Worm (Caenorhabditis elegans): Measurements from ENCODE around the gene set-26.
"Not testable (repeated sequence)": the region's sequence is repeated elsewhere in the genome, so short reads cannot be mapped to it uniquely, and the experiment has no call there.

DNA sequence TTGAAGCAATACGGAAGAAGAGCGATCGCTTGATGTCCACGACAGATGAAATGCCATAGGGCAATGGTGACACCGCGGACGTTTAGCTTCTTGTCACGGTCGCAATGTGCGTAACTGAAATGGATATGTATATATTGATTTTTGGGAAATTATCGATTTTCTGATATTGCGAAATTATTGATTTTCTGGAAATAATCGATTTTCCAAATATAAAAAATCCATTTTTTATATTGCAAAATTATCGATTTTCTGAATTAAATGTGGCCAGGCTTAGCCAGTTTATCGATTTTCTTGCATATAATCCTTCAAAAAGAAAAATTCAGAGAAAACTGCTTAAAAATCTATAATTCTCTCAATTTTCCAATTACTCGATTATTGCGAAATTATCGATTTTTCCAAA lies 10.7 kb downstream of the set-26 start:
- TF ChIP-seq T22C8.4 (GFP tag; IDR thresholded peaks at IDR 0.05) = peak; percentile 83
- not testable (repeated sequence) for TF ChIP-seq ztf-29 (GFP tag; IDR thresholded peaks at IDR 0.05); ref-1 (GFP tag; conservative IDR thresholded peaks at IDR 0.05); flt-1 (GFP tag; IDR thresholded peaks at IDR 0.05)

All from whole organism, midembryonic.